Fruit fly (Drosophila melanogaster) whole organism: ENCODE data around the gene CG2111.

ENCODE experiments used
- pan ChIP-seq: fragments of >200 bp; optimal IDR thresholded peaks from 2 replicates; lab custom pipeline; 2017
- psq ChIP-seq: fragments of >200 bp; optimal IDR thresholded peaks from 2 replicates; lab custom pipeline; 2017
- usp ChIP-seq: fragments of >200 bp; optimal IDR thresholded peaks from 2 replicates; lab custom pipeline; 2017; ENCODE audit warnings: missing biosample characterization, missing genetic modification characterization, mixed read lengths

dm6 chrX:10618491-10618890 lies 39.0 kb upstream of the CG2111 start:
- TF ChIP-seq psq (lab: Kevin White, UChicago) (no peak), usp (GFP tag; lab: Kevin White, UChicago) (no peak), pan (no peak)
